Fruit fly (Drosophila melanogaster) whole organism, embryonic: ENCODE results near the gene Sbp2.
A peak's percentile ranks its signal among the peaks of the same experiment; 100 is the strongest.

ENCODE experiments used
- CG10321 ChIP-seq: fragments of 200-800 bp; sonication (Bioruptor generic); IDR thresholded peaks from 2 replicates; pipeline ENCODE4 v1.3.6; 2022; ENCODE audit warnings: missing biosample characterization, missing genetic modification characterization
- CG10431 ChIP-seq: fragments of 200-800 bp; sonication (Bioruptor generic); optimal IDR thresholded peaks from 3 replicates; lab custom pipeline; 2018; ENCODE audit warnings: missing biosample characterization, mild to moderate bottlenecking, missing genetic modification characterization
- CG10654 ChIP-seq: fragments of 200-800 bp; sonication (Bioruptor generic); optimal IDR thresholded peaks from 2 replicates; lab custom pipeline; 2016; ENCODE audit warnings: missing biosample characterization, missing genetic modification characterization
- CG11456 ChIP-seq: fragments of 200-800 bp; sonication (Bioruptor generic); IDR thresholded peaks from 3 replicates; pipeline ENCODE4 v1.3.6; 2022; ENCODE audit warnings: missing biosample characterization, missing genetic modification characterization
- CG11560 ChIP-seq: fragments of 200-800 bp; sonication (Bioruptor generic); IDR thresholded peaks from 3 replicates; pipeline ENCODE4 v1.3.6; 2022; ENCODE audit warnings: missing biosample characterization, missing genetic modification characterization
- CG12299 ChIP-seq: fragments of 200-800 bp; sonication (Bioruptor generic); optimal IDR thresholded peaks from 2 replicates; lab custom pipeline; 2018; ENCODE audit warnings: missing biosample characterization, mild to moderate bottlenecking, missing genetic modification characterization
- CG12391 ChIP-seq: fragments of 200-800 bp; sonication (Bioruptor generic); optimal IDR thresholded peaks from 3 replicates; lab custom pipeline; 2018; ENCODE audit warnings: missing biosample characterization, mild to moderate bottlenecking, missing genetic modification characterization, moderate library complexity
- CG12659 ChIP-seq: fragments of 200-800 bp; sonication (Bioruptor generic); optimal IDR thresholded peaks from 3 replicates; lab custom pipeline; 2017; ENCODE audit warnings: mild to moderate bottlenecking, missing biosample characterization, missing genetic modification reagents, missing genetic modification characterization
- CG14441 ChIP-seq: fragments of 200-800 bp; sonication (Bioruptor generic); IDR thresholded peaks from 2 replicates; pipeline ENCODE4 v1.3.6; 2022; ENCODE audit warnings: missing biosample characterization, missing genetic modification characterization
- CG1529 ChIP-seq: fragments of 200-800 bp; sonication (Bioruptor generic); optimal IDR thresholded peaks from 3 replicates; lab custom pipeline; 2018; ENCODE audit warnings: missing biosample characterization, missing genetic modification characterization
- CG18619 ChIP-seq: fragments of 200-800 bp; sonication (Bioruptor generic); optimal IDR thresholded peaks from 3 replicates; lab custom pipeline; 2017; ENCODE audit warnings: missing biosample characterization, mild to moderate bottlenecking, missing genetic modification characterization
- CG2120 ChIP-seq: fragments of 200-800 bp; sonication (Bioruptor generic); optimal IDR thresholded peaks from 3 replicates; lab custom pipeline; 2016; ENCODE audit warnings: missing biosample characterization, missing genetic modification characterization
- CG31224 ChIP-seq: fragments of 200-800 bp; sonication (Bioruptor generic); IDR thresholded peaks from 2 replicates; pipeline ENCODE4 v1.3.6; 2022; ENCODE audit warnings: missing biosample characterization, missing genetic modification characterization
- CG31365 ChIP-seq: fragments of 200-800 bp; sonication (Bioruptor generic); optimal IDR thresholded peaks from 2 replicates; lab custom pipeline; 2018; ENCODE audit warnings: missing biosample characterization, mild to moderate bottlenecking, missing genetic modification characterization
- CG31388 ChIP-seq: fragments of 200-800 bp; sonication (Bioruptor generic); optimal IDR thresholded peaks from 2 replicates; lab custom pipeline; 2016; ENCODE audit warnings: missing biosample characterization, missing genetic modification characterization
- CG34422 ChIP-seq: fragments of 200-800 bp; sonication (Bioruptor generic); IDR thresholded peaks from 3 replicates; pipeline ENCODE4 v1.3.6; 2022; ENCODE audit warnings: missing biosample characterization, missing genetic modification characterization
- CG4404 ChIP-seq: fragments of 200-800 bp; sonication (Bioruptor generic); IDR thresholded peaks from 2 replicates; pipeline ENCODE4 v1.3.6; 2022; ENCODE audit warnings: missing biosample characterization, missing genetic modification characterization
- CG4424 ChIP-seq: fragments of 200-800 bp; sonication (Bioruptor generic); optimal IDR thresholded peaks from 3 replicates; lab custom pipeline; 2016; ENCODE audit warnings: missing biosample characterization, missing genetic modification characterization
- CG4617 ChIP-seq: fragments of 200-800 bp; sonication (Bioruptor generic); optimal IDR thresholded peaks from 3 replicates; lab custom pipeline; 2016; ENCODE audit warnings: missing biosample characterization, missing genetic modification characterization, borderline replicate concordance
- CG4730 ChIP-seq: fragments of 200-800 bp; sonication (Bioruptor generic); IDR thresholded peaks from 2 replicates; pipeline ENCODE4 v1.3.6; 2022; ENCODE audit warnings: missing biosample characterization, missing genetic modification characterization
- CG4820 ChIP-seq: fragments of 200-800 bp; sonication (Bioruptor generic); optimal IDR thresholded peaks from 3 replicates; lab custom pipeline; 2016; ENCODE audit warnings: missing biosample characterization, missing genetic modification characterization
- CG6813 ChIP-seq: fragments of 200-800 bp; sonication (Bioruptor generic); optimal IDR thresholded peaks from 2 replicates; lab custom pipeline; 2017; ENCODE audit warnings: missing biosample characterization, missing genetic modification characterization, mild to moderate bottlenecking, moderate library complexity, missing genetic modification reagents
- CG7357 ChIP-seq: fragments of 200-800 bp; sonication (Bioruptor generic); IDR thresholded peaks from 3 replicates; pipeline ENCODE4 v1.3.6; 2022; ENCODE audit warnings: missing biosample characterization, missing genetic modification characterization
- CG7372 ChIP-seq: fragments of 200-800 bp; sonication (Bioruptor generic); IDR thresholded peaks from 2 replicates; pipeline ENCODE4 v1.3.6; 2022; ENCODE audit warnings: missing biosample characterization, missing genetic modification characterization
- CG9817 ChIP-seq: fragments of 200-800 bp; sonication (Bioruptor generic); optimal IDR thresholded peaks from 2 replicates; lab custom pipeline; 2018; ENCODE audit warnings: missing biosample characterization, mild to moderate bottlenecking, missing genetic modification characterization, moderate library complexity
- CHES-1-like ChIP-seq: fragments of 200-800 bp; sonication (Bioruptor generic); optimal IDR thresholded peaks from 2 replicates; lab custom pipeline; 2016; ENCODE audit warnings: missing biosample characterization, missing genetic modification characterization
- CTCF ChIP-seq: fragments of 200-800 bp; sonication (Bioruptor generic); optimal IDR thresholded peaks from 2 replicates; lab custom pipeline; 2017; ENCODE audit warnings: missing biosample characterization, mild to moderate bottlenecking, missing genetic modification characterization, moderate library complexity
- Dfd ChIP-seq, 2 experiments: fragments of >200 bp; optimal IDR thresholded peaks; 2 replicates each; lab custom pipeline; 2017; ENCODE audit warnings: missing biosample characterization in 2 of 2, missing genetic modification characterization in 2 of 2
- Dp ChIP-seq: fragments of 200-800 bp; sonication (Bioruptor generic); optimal IDR thresholded peaks from 2 replicates; lab custom pipeline; 2018; ENCODE audit warnings: missing biosample characterization, mild to moderate bottlenecking, missing genetic modification characterization, moderate library complexity
- Elba2 ChIP-seq: fragments of 200-800 bp; sonication (Bioruptor generic); optimal IDR thresholded peaks from 3 replicates; lab custom pipeline; 2016; ENCODE audit warnings: missing biosample characterization, missing genetic modification characterization
- HmgD ChIP-seq: fragments of 200-800 bp; sonication (Bioruptor generic); optimal IDR thresholded peaks from 3 replicates; lab custom pipeline; 2016; ENCODE audit warnings: missing biosample characterization, missing genetic modification characterization
- Lim3 ChIP-seq: fragments of 200-800 bp; sonication (Bioruptor generic); IDR thresholded peaks from 2 replicates; pipeline ENCODE4 v1.3.6; 2022; ENCODE audit warnings: missing biosample characterization, missing genetic modification characterization
- MESR4 ChIP-seq: fragments of 200-800 bp; sonication (Bioruptor generic); optimal IDR thresholded peaks from 2 replicates; lab custom pipeline; 2018; ENCODE audit warnings: missing biosample characterization, mild to moderate bottlenecking, missing genetic modification characterization, moderate library complexity
- Ravus ChIP-seq: fragments of 200-800 bp; sonication (Bioruptor generic); IDR thresholded peaks from 2 replicates; pipeline ENCODE4 v1.3.6; 2022; ENCODE audit warnings: missing biosample characterization, missing genetic modification characterization
- Rx ChIP-seq: fragments of 200-800 bp; sonication (Bioruptor generic); IDR thresholded peaks from 2 replicates; pipeline ENCODE4 v1.3.6; 2022; ENCODE audit warnings: missing biosample characterization, missing genetic modification characterization
- TFAM ChIP-seq: fragments of 200-800 bp; sonication (Bioruptor generic); optimal IDR thresholded peaks from 2 replicates; lab custom pipeline; 2017; ENCODE audit warnings: missing biosample characterization, missing genetic modification characterization, inconsistent platforms
- cato ChIP-seq: fragments of 200-800 bp; sonication (Bioruptor generic); optimal IDR thresholded peaks from 2 replicates; lab custom pipeline; 2016; ENCODE audit warnings: missing biosample characterization, missing genetic modification characterization, borderline replicate concordance
- croc ChIP-seq: fragments of 200-800 bp; sonication (Bioruptor generic); conservative IDR thresholded peaks from 3 replicates; pipeline ENCODE4 v1.3.6; 2022; ENCODE audit warnings: missing biosample characterization, missing genetic modification characterization
- fd3F ChIP-seq: fragments of 200-800 bp; sonication (Bioruptor generic); optimal IDR thresholded peaks from 2 replicates; lab custom pipeline; 2018; ENCODE audit warnings: missing biosample characterization, mild to moderate bottlenecking, missing genetic modification characterization, moderate library complexity
- inv ChIP-seq: fragments of 200-800 bp; sonication (Bioruptor generic); IDR thresholded peaks from 2 replicates; pipeline ENCODE4 v1.3.6; 2022; ENCODE audit warnings: missing biosample characterization, missing genetic modification characterization; ENCODE audit not compliant: partially characterized antibody
- jigr1 ChIP-seq: fragments of 200-800 bp; sonication (Bioruptor generic); IDR thresholded peaks from 3 replicates; pipeline ENCODE4 v1.3.6; 2022; ENCODE audit warnings: missing biosample characterization, missing genetic modification characterization
- kni ChIP-seq: fragments of 200-800 bp; sonication (Bioruptor generic); optimal IDR thresholded peaks from 3 replicates; lab custom pipeline; 2017; ENCODE audit warnings: mild to moderate bottlenecking, missing biosample characterization, missing genetic modification reagents, missing genetic modification characterization
- lab ChIP-seq: fragments of 200-800 bp; sonication (Bioruptor generic); optimal IDR thresholded peaks from 3 replicates; lab custom pipeline; 2017; ENCODE audit warnings: missing biosample characterization, missing genetic modification characterization, mild to moderate bottlenecking, moderate library complexity, missing genetic modification reagents
- lola ChIP-seq, 3 experiments: fragments of >200 bp in 2 of 3; fragments of 200-800 bp in 1 of 3; sonication (Bioruptor generic) in 1 of 3; optimal IDR thresholded peaks; 2 replicates each; lab custom pipeline; 2017 to 2019; ENCODE audit warnings: missing biosample characterization in 3 of 3, missing genetic modification characterization in 3 of 3, mild to moderate bottlenecking in 1 of 3, moderate library complexity in 1 of 3
- oc ChIP-seq: fragments of 200-800 bp; sonication (Bioruptor generic); optimal IDR thresholded peaks from 2 replicates; lab custom pipeline; 2018; ENCODE audit warnings: missing biosample characterization, mild to moderate bottlenecking, missing genetic modification characterization, moderate library complexity
- p53 ChIP-seq: fragments of 200-800 bp; sonication (Bioruptor generic); optimal IDR thresholded peaks from 2 replicates; lab custom pipeline; 2016; ENCODE audit warnings: missing biosample characterization, missing genetic modification characterization
- psq ChIP-seq: fragments of 200-800 bp; sonication (Bioruptor generic); optimal IDR thresholded peaks from 2 replicates; lab custom pipeline; 2017; ENCODE audit warnings: missing biosample characterization, missing genetic modification characterization
- ranshi ChIP-seq: fragments of 200-800 bp; sonication (Bioruptor generic); IDR thresholded peaks from 2 replicates; pipeline ENCODE4 v1.3.6; 2022; ENCODE audit warnings: missing biosample characterization, missing genetic modification characterization
- sens ChIP-seq: fragments of 200-800 bp; sonication (Bioruptor generic); peaks from one replicate; lab custom pipeline; 2016; ENCODE audit warnings: missing biosample characterization, missing genetic modification characterization
- so ChIP-seq: fragments of 200-800 bp; sonication (Bioruptor generic); IDR thresholded peaks from 3 replicates; pipeline ENCODE4 v1.3.6; 2022; ENCODE audit warnings: missing biosample characterization, missing genetic modification characterization
- sqz ChIP-seq: fragments of 200-800 bp; sonication (Bioruptor generic); optimal IDR thresholded peaks from 3 replicates; lab custom pipeline; 2018; ENCODE audit warnings: missing biosample characterization, mild to moderate bottlenecking, missing genetic modification characterization
- stc ChIP-seq: fragments of 200-800 bp; sonication (Bioruptor generic); IDR thresholded peaks from 2 replicates; pipeline ENCODE4 v1.3.6; 2022; ENCODE audit warnings: missing biosample characterization, missing genetic modification characterization
- zen ChIP-seq: fragments of 200-800 bp; sonication (Bioruptor generic); optimal IDR thresholded peaks from 3 replicates; lab custom pipeline; 2018; ENCODE audit warnings: missing biosample characterization, mild to moderate bottlenecking, missing genetic modification characterization, moderate library complexity

Gene Sbp2

dm6 chr3L:8347346-8347745, 43.4 kb downstream of the Sbp2 start (continued):
- no peak for TF ChIP-seq CG31388
- TF ChIP-seq Dp (GFP tag; lab: Kevin White, UChicago): no peak
- TF ChIP-seq CG4617 (GFP tag; lab: Kevin White, UChicago): no peak
- no peak for TF ChIP-seq CG1529 (GFP tag; lab: Kevin White, UChicago)
- TF ChIP-seq Rx (GFP tag; lab: Robert Waterston, UW): no peak
- TF ChIP-seq kni (GFP tag; lab: Kevin White, UChicago): no peak
- peak; percentile 17 for TF ChIP-seq fd3F
- no peak for TF ChIP-seq cato (GFP tag; lab: Kevin White, UChicago)
- TF ChIP-seq p53 (GFP tag; lab: Kevin White, UChicago): no peak
- no peak for TF ChIP-seq MESR4 (GFP tag; lab: Kevin White, UChicago)
- no peak for TF ChIP-seq HmgD
- no peak for TF ChIP-seq CG4424 (GFP tag; lab: Kevin White, UChicago)
- peak; percentile 18 for TF ChIP-seq CG18619
- no peak for TF ChIP-seq TFAM (GFP tag; lab: Kevin White, UChicago)
- TF ChIP-seq CG31365: peak; percentile 30
- no peak for TF ChIP-seq CG10431
- TF ChIP-seq lola (GFP tag; optimal IDR thresholded peaks at IDR 0.05; lab: Kevin White, UChicago): no peak
- no peak for TF ChIP-seq Elba2 (GFP tag; lab: Kevin White, UChicago)
- TF ChIP-seq CG10321 (GFP tag; lab: Robert Waterston, UW): no peak
- TF ChIP-seq zen (tag; lab: Kevin White, UChicago): no peak
- TF ChIP-seq stc (GFP tag; lab: Robert Waterston, UW): peak; percentile 34; the same call in 1 of the 2 replicates
- no peak for TF ChIP-seq CG2120 (GFP tag; lab: Kevin White, UChicago)
- TF ChIP-seq CG12659: peak; percentile 2
- peak; percentile 70 for TF ChIP-seq CG6813 (GFP tag; lab: Kevin White, UChicago)
- TF ChIP-seq CG31224 (GFP tag; lab: Robert Waterston, UW): 0 out of 2 replicates have a peak, but pooled peaks have one; percentile 11
- TF ChIP-seq CTCF (GFP tag; lab: Kevin White, UChicago): no peak
- no peak for TF ChIP-seq Ravus (GFP tag; lab: Robert Waterston, UW)
- TF ChIP-seq CG7372: no peak
- no peak for TF ChIP-seq CG12391 (tag; lab: Kevin White, UChicago)
- TF ChIP-seq sqz (GFP tag; lab: Kevin White, UChicago): no peak
- no peak for TF ChIP-seq CG4730 (GFP tag; lab: Robert Waterston, UW)
- peak; percentile 7 for TF ChIP-seq CG12299 (tag; lab: Kevin White, UChicago)
- TF ChIP-seq psq: no peak
- TF ChIP-seq CG4404 (GFP tag; lab: Robert Waterston, UW): no peak
- TF ChIP-seq so (GFP tag; lab: Robert Waterston, UW): peak; percentile 49; the same call in 1 of the 3 replicates
- TF ChIP-seq CG14441 (GFP tag; lab: Robert Waterston, UW): 0 out of 2 replicates have a peak, but pooled peaks have one; percentile 24
- no peak for TF ChIP-seq lab (GFP tag; lab: Kevin White, UChicago)
- TF ChIP-seq sens: no peak
- TF ChIP-seq CG10654: no peak
- no peak for TF ChIP-seq CG34422 (GFP tag; lab: Robert Waterston, UW)
- TF ChIP-seq ranshi (GFP tag; lab: Robert Waterston, UW): no peak
- no peak for TF ChIP-seq CG9817
- TF ChIP-seq CG11560 (tag; lab: Robert Waterston, UW): no peak
- no peak for TF ChIP-seq jigr1 (GFP tag; lab: Robert Waterston, UW)
- no peak for TF ChIP-seq Lim3 (GFP tag; lab: Robert Waterston, UW)
- no peak for TF ChIP-seq Dfd (GFP tag; optimal IDR thresholded peaks at IDR 0.05; lab: Kevin White, UChicago)
- no peak for TF ChIP-seq inv (GFP tag; lab: Robert Waterston, UW)
- peak; percentile 23 for TF ChIP-seq oc (tag; lab: Kevin White, UChicago)
- TF ChIP-seq CHES-1-like (GFP tag; lab: Kevin White, UChicago): no peak
- TF ChIP-seq CG11456: no peak
- no peak for TF ChIP-seq CG7357 (GFP tag; lab: Robert Waterston, UW)
- no peak for TF ChIP-seq CG4820 (GFP tag; lab: Kevin White, UChicago)
- TF ChIP-seq croc (GFP tag; lab: Robert Waterston, UW): no peak
